Worm (Caenorhabditis elegans): Measurements from ENCODE around the gene col-97.
A peak's percentile ranks its signal among the peaks of the same experiment; 100 is the strongest.

Gene col-97

DNA sequence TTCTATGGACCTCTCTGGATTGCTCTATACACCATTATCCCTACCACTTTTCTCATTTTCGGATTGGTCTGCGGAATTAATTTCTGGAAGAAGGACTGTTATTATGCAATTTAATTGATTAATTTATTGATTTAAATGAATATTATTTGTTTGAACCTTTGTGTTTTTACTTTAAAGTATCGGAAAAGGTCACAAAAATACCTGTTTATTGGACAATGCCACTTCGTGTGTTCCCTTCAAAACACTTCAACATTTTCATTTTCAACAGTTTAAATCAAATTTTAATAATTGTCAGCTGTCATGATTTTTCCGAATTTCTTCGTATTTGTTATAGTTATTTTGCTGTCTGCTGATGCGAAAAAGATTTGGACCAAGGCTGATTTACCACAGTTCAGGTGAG is 2.5 kb downstream of the col-97 start, which contains the start of gene ZK1010.12:
ZK1010.12 (plus strand) TSS at position 301 of the 400 bp plus-strand sequence.
- TF ChIP-seq hpl-2 (GFP tag; optimal IDR thresholded peaks at IDR 0.05) (no peak), nhr-20 (tag; optimal IDR thresholded peaks at IDR 0.05) (no peak), jun-1 (tag; optimal IDR thresholded peaks at IDR 0.05) (no peak), nhr-12 (tag; optimal IDR thresholded peaks at IDR 0.05) (no peak), dsc-1 (tag; optimal IDR thresholded peaks at IDR 0.05) (no peak), unc-130 (tag; optimal IDR thresholded peaks at IDR 0.05) (no peak), hlh-17 (GFP tag; optimal IDR thresholded peaks at IDR 0.05; ENCODE audit: borderline replicate concordance) (no peak), tlp-1 (tag; optimal IDR thresholded peaks at IDR 0.05) (no peak), fkh-10 (GFP tag; optimal IDR thresholded peaks at IDR 0.05) (no peak), rnt-1 (tag; optimal IDR thresholded peaks at IDR 0.05) (no peak), fos-1 (tag; optimal IDR thresholded peaks at IDR 0.05) (no peak), unc-98 (GFP tag; IDR thresholded peaks at IDR 0.05) (no peak), zag-1 (tag; optimal IDR thresholded peaks at IDR 0.05) (no peak), hlh-4 (tag; optimal IDR thresholded peaks at IDR 0.05) (no peak), aly-2 (tag; optimal IDR thresholded peaks at IDR 0.05) (no peak), dpl-1 (GFP tag; optimal IDR thresholded peaks at IDR 0.05) (no peak), elt-3 (tag; optimal IDR thresholded peaks at IDR 0.05) (no peak)

DNA sequence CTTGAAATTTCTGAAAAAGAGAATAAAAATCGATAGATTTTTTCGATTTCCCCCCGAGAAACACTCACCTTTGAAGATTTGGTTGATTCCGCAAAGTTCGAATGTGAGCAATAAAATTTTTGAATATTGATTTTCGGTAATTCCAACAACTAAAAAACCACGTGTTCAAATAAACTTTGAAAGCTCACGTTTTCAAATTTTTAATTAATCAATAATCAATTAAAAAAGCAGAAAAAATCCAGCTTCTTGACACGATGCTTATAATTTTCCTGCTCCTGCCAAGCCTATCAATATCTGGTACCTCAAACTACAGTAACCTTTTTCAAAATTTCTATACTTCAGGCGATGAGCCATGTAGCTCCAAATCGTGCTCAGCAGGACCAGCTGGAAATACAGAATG is 6.1 kb downstream of the col-97 start, which contains the start of gene ZK1010.5:
ZK1010.5 (minus strand) TSS at position 101 of the 400 bp plus-strand sequence.
- TF ChIP-seq elt-3 (tag; optimal IDR thresholded peaks at IDR 0.05) (no peak), nhr-84 (tag; optimal IDR thresholded peaks at IDR 0.05) (no peak), lir-3 (tag; optimal IDR thresholded peaks at IDR 0.05; ENCODE audit: poor library complexity) (no peak), ceh-88 (GFP tag; IDR thresholded peaks at IDR 0.05) (no peak), ceh-63 (GFP tag; optimal IDR thresholded peaks at IDR 0.05) (no peak), efl-3 (GFP tag; optimal IDR thresholded peaks at IDR 0.05) (no peak), nhr-11 (tag; optimal IDR thresholded peaks at IDR 0.05) (no peak), skn-1 (tag; optimal IDR thresholded peaks at IDR 0.05) (no peak), ceh-8 (GFP tag; optimal IDR thresholded peaks at IDR 0.05) (no peak), nhr-47 (tag; optimal IDR thresholded peaks at IDR 0.05) (no peak), ztf-4 (tag; optimal IDR thresholded peaks at IDR 0.05) (no peak), hlh-4 (tag; optimal IDR thresholded peaks at IDR 0.05) (no peak), zip-4 (GFP tag; optimal IDR thresholded peaks at IDR 0.05) (no peak), tbx-2 (tag; optimal IDR thresholded peaks at IDR 0.05) (no peak), ces-1 (GFP tag; optimal IDR thresholded peaks at IDR 0.05) (no peak), ceh-90 (tag; optimal IDR thresholded peaks at IDR 0.05) (no peak), lin-14 (GFP tag; optimal IDR thresholded peaks at IDR 0.05) (no peak)

DNA sequence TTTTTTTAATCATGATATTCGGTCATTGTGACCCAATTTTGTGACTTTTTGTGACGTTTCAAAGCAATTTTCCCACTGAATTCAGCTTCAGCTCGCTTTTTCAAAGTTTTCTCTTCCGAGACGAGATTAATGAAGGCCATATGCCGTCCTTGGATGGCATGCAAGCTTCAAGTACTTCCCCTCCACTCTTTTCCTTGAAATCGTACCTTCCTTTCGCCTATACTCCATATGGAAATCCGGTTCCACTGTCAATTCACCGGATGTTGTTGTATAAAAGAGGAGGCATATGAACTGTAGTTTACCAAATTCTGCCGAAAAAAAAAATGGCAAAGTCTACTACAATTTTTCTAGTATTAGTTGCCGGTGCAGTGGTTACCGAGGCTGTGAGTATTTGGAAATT is 12.7 kb downstream of the col-97 start, which contains the start of gene ZK1010.4:
ZK1010.4 (plus strand) TSS at position 301 of the 400 bp plus-strand sequence.
- TF ChIP-seq grh-1 (GFP tag; IDR thresholded peaks at IDR 0.05) (no peak), hlh-4 (tag; optimal IDR thresholded peaks at IDR 0.05) (no peak)

DNA sequence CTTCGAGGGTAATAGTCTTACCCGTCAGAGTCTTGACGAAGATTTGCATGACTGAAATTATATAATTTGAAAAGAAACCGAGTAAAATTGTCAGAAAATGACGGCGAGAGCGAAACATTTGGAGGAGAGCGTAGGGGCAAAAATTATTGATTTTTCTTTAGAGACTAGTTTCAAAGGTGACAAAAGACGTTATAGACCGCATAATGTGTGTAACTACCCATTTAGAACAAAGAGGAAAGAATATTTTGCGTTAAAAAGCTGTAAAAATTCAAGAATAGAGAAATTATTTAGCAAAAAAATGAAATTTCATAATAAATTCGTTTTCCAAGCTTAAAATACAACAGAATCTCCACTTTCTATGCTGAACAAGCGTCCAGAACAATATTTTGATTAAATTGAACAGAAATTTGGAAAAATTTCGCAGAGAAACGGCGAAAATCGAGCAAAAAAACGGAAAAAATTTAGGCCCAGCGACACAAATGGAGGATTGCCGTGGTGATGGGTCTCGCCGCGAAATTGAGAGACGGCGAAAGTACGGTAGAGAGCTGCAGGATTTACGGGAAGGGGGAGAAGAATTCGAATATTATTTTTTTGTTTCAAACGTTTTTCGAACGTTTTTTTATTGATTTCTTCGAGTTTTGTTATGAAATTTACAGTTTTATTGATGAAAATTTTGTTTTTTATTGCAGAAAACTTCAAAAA is 14.9 kb downstream of the col-97 start, which contains the start of the genes ubq-2 and frg-1:
ubq-2 (minus strand) TSS at position 51 of the 702 bp plus-strand sequence.
frg-1 (plus strand) TSS at position 690 of the 702 bp plus-strand sequence.
- TF ChIP-seq sup-37 (GFP tag; optimal IDR thresholded peaks at IDR 0.05) (peak; percentile 44), ceh-63 (GFP tag; optimal IDR thresholded peaks at IDR 0.05) (no peak), dsc-1 (tag; optimal IDR thresholded peaks at IDR 0.05) (peak; percentile 93), fkh-10 (GFP tag; optimal IDR thresholded peaks at IDR 0.05) (peak; percentile 48), lin-14 (GFP tag; optimal IDR thresholded peaks at IDR 0.05) (peak; percentile 87), pag-3 (tag; optimal IDR thresholded peaks at IDR 0.05; ENCODE audit: borderline replicate concordance, insufficient read depth) (no peak), skn-1 (tag; optimal IDR thresholded peaks at IDR 0.05) (peak; percentile 60), C04F5.9 (tag; optimal IDR thresholded peaks at IDR 0.05) (peak; percentile 57), snu-23 (GFP tag; optimal IDR thresholded peaks at IDR 0.05) (peak; percentile 97), tbx-2 (tag; optimal IDR thresholded peaks at IDR 0.05) (peak; percentile 91), elt-3 (tag; optimal IDR thresholded peaks at IDR 0.05) (peak in 3 of 6 experiments; percentile 2 to 78 (median 76)), nhr-237 (tag; optimal IDR thresholded peaks at IDR 0.05) (no peak), unc-86 (tag; optimal IDR thresholded peaks at IDR 0.05) (peak; percentile 86), ets-5 (GFP tag; IDR thresholded peaks at IDR 0.05) (no peak), hlh-17 (GFP tag; optimal IDR thresholded peaks at IDR 0.05; ENCODE audit: borderline replicate concordance) (no peak), ztf-11 (tag; optimal IDR thresholded peaks at IDR 0.05) (peak in 1 of 2 experiments; percentile 64), unc-98 (GFP tag; IDR thresholded peaks at IDR 0.05) (no peak), C16A3.4 (tag; optimal IDR thresholded peaks at IDR 0.05) (peak; percentile 87), nhr-84 (tag; optimal IDR thresholded peaks at IDR 0.05) (no peak), rnt-1 (tag; optimal IDR thresholded peaks at IDR 0.05) (peak; percentile 93), snpc-4 (tag; optimal IDR thresholded peaks at IDR 0.05) (peak; percentile 45), aly-2 (tag; optimal IDR thresholded peaks at IDR 0.05) (peak; percentile 84), jun-1 (tag; optimal IDR thresholded peaks at IDR 0.05) (peak; percentile 87), nhr-11 (tag; optimal IDR thresholded peaks at IDR 0.05) (peak; percentile 19), nhr-28 (tag; optimal IDR thresholded peaks at IDR 0.05) (no peak)

Measured in whole organism, L1 larva.